Fruit fly (Drosophila melanogaster) whole organism: ENCODE data around the gene Indy.

Experiments used
- CG8478 ChIP-seq: fragments of >200 bp; optimal IDR thresholded peaks from 2 replicates; lab custom pipeline; 2018; ENCODE audit warnings: inconsistent platforms
- Dll ChIP-seq: fragments of >200 bp; optimal IDR thresholded peaks from 2 replicates; lab custom pipeline; 2017
- EcR ChIP-seq, 2 experiments: fragments of >200 bp; optimal IDR thresholded peaks; 2 replicates each; lab custom pipeline; 2017; ENCODE audit warnings: missing biosample characterization in 2 of 2, missing genetic modification characterization in 2 of 2, missing genetic modification reagents in 2 of 2
- pan ChIP-seq: fragments of >200 bp; optimal IDR thresholded peaks from 2 replicates; lab custom pipeline; 2017
- psq ChIP-seq: fragments of >200 bp; optimal IDR thresholded peaks from 2 replicates; lab custom pipeline; 2017
- usp ChIP-seq: fragments of >200 bp; optimal IDR thresholded peaks from 2 replicates; lab custom pipeline; 2017; ENCODE audit warnings: missing biosample characterization, missing genetic modification characterization, mixed read lengths

Gene Indy

DNA sequence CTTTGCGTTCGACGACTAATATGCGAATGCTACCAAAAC lies at the start of gene Indy:
TSS of gene Indy (minus strand) at position 35 of the 39 bp plus-strand sequence.
- no peak for TF ChIP-seq usp (GFP tag; lab: Kevin White, UChicago)
- no peak for TF ChIP-seq Dll (lab: Kevin White, UChicago)
- no peak for TF ChIP-seq CG8478 (lab: Kevin White, UChicago)
- TF ChIP-seq EcR (GFP tag; optimal IDR thresholded peaks at IDR 0.05; lab: Kevin White, UChicago), result no peak
- no peak for TF ChIP-seq psq (lab: Kevin White, UChicago)
- TF ChIP-seq pan (lab: Kevin White, UChicago), result no peak

DNA sequence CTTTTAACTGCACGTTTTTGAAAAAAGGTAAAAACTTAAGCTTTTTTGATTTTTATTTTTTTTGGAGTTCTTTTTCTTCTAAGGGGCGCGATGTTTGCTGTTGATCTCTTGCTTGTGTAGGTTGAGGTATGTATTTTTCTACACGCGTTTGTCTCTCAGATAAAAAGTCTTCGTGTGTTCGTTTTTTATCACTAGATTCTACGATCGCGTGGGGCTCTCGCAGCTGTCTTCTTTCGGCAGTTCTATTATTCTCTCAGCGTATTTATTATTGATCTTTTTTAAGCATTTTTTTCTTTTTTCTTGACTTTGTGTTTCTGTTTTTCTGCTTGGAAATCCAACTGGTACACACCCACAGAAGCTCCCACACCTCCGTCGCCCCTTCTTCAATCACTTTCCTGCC lies 49.0 kb upstream of the Indy start:
- no peak for TF ChIP-seq EcR (GFP tag; optimal IDR thresholded peaks at IDR 0.05; lab: Kevin White, UChicago)
- TF ChIP-seq Dll (lab: Kevin White, UChicago), result no peak
- TF ChIP-seq usp (GFP tag; lab: Kevin White, UChicago), result no peak

DNA sequence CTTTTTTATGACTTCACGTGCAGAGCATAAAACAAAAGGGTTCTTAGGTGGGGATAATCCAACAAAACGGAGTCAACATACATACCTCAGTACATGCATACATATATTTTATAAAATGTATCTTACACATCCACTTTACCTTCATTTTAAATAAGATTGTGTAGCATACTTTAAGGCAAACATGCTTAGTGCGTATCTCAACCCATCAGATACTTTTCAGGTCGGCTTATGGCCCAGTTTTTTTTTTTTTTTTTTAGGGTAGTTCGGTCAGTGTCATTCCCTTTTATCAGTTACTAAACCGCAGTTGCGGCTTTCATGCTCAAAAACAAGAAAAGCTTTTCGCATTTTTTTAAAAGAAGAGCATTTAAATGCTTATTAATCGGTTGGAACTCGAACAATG lies 45.9 kb upstream of the Indy start, which contains the start of gene NijB:
TSS of gene NijB (plus strand) at position 398 of the 400 bp plus-strand sequence.
- TF ChIP-seq psq (lab: Kevin White, UChicago) (no peak), usp (GFP tag; lab: Kevin White, UChicago) (no peak), pan (lab: Kevin White, UChicago) (no peak), Dll (lab: Kevin White, UChicago) (no peak), EcR (GFP tag; optimal IDR thresholded peaks at IDR 0.05; lab: Kevin White, UChicago) (no peak), CG8478 (lab: Kevin White, UChicago) (no peak)

DNA sequence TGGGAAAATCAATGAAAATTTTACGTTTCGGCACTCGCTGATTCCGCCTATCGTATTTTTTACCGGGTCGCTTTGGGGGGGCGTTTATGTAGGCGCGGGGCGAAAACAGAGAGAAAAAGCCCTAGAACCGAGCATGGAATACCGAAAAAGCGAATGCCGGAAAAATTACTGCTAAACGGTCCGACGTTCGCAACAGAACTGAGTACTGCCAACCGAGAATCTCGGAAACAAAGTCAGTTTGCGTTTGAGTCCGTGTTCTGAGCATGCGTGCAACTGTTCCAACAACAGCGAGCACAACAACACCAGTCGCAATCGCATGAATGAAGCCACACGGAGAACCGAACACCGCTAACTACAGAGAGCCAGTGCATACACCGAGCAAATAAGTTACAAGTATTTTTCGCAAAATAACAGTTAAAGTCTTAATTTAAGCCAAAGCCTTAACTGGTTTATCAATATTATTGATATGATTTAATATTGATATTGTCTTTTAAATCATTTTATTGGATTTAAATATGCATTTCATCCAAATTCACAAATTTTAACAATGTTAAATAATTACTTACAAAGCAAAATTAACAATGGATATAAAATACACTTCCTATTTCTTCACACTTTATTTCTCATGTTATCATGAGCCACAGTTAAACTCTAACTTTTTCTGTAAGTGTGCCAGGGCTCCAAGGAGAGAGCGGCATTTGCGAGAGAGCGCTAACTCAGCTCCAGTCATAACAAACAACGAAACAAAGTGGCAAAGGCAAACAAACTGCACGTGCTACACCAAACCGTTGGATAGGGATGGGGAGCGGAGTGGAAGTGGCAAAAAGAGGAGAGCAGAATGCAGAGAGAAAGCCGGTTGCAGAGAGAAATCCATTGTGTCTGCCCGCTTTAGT lies 44.5 kb upstream of the Indy start, which contains the start of gene CG3961:
TSS of gene CG3961 (minus strand) at position 201 of the 893 bp plus-strand sequence.
- TF ChIP-seq CG8478 (lab: Kevin White, UChicago) (no peak), EcR (GFP tag; optimal IDR thresholded peaks at IDR 0.05; lab: Kevin White, UChicago) (no peak), Dll (lab: Kevin White, UChicago) (no peak), psq (lab: Kevin White, UChicago) (no peak), pan (lab: Kevin White, UChicago) (no peak), usp (GFP tag; lab: Kevin White, UChicago) (no peak)

DNA sequence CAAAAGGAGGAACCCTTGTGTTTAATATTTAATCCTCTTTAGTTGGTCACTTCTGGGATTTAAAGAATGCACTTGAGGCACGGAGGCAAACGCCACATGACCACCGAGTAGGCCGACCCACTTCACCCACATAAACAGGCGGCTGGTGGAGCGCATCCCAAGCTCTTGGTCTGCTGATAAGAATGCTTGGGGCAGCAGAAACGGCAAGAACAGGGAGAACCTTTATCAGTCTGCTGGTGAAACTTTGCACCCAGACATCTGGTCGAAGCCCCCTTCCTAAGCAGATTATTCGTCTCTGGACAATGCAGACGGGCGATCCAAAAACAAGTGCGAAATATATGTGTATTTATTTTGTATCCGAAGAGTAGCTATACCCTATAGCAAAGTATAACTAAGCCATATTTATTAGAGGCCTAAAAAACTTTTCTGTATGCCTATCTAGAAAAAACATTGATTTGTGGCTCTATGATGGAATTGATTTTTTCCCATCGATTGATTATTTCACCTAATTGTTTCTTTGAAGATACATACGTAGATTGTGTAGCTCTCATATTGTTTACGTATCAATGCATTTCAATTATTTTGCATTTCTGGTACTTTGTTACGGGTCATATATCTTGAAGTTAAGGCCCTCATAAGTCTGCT lies 43.3 kb upstream of the Indy start:
- TF ChIP-seq CG8478 (lab: Kevin White, UChicago) (no peak), psq (lab: Kevin White, UChicago) (no peak), Dll (lab: Kevin White, UChicago) (no peak), pan (lab: Kevin White, UChicago) (no peak), usp (GFP tag; lab: Kevin White, UChicago) (no peak), EcR (GFP tag; optimal IDR thresholded peaks at IDR 0.05; lab: Kevin White, UChicago) (no peak)

DNA sequence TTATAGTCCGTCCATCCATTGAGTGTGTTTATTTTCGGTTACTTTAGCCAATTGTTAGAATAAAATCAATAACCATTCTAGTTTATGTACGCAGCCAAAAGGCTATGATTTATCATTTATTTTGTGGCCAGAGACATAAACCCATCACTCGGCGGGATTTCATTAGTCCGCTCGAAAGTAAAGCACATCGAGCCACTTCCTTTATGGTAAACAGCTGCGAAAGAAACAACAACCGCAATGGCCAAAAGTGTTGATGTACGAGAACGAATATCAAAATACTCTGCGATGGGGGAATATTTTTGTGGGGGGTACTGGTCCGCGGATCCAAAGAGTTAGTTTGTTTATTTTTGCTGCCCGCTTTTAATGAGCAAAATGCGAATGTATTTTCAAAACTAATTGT lies 35.5 kb upstream of the Indy start:
- TF ChIP-seq psq (lab: Kevin White, UChicago), result no peak
- TF ChIP-seq pan (lab: Kevin White, UChicago), result no peak

DNA sequence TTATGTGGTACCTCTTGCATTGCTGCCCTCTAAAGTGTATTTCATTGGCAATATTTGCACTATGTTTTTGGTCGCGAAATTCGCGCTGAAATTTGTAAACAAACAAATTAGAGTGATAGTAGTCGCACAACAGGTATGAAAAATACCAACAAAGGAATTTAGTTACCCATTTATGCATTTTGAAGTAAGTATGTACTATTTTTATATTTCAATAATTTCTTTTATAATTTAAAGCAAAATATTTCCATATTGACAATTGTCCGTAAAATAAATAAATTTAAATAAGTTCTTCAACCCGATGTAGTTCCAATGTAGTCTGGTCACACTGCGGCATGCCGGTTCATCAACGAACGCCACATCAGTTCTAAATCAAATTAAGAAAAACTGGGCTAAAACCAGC lies 26.4 kb upstream of the Indy start, which contains the start of the genes Rad9 and Uggt:
TSS of gene Rad9 (minus strand) at position 114 of the 400 bp plus-strand sequence.
TSS of gene Uggt (plus strand) at position 308 of the 400 bp plus-strand sequence.
- TF ChIP-seq EcR (GFP tag; optimal IDR thresholded peaks at IDR 0.05; lab: Kevin White, UChicago) (no peak), Dll (lab: Kevin White, UChicago) (no peak), CG8478 (lab: Kevin White, UChicago) (no peak), usp (GFP tag; lab: Kevin White, UChicago) (no peak), pan (lab: Kevin White, UChicago) (no peak), psq (lab: Kevin White, UChicago) (no peak)

DNA sequence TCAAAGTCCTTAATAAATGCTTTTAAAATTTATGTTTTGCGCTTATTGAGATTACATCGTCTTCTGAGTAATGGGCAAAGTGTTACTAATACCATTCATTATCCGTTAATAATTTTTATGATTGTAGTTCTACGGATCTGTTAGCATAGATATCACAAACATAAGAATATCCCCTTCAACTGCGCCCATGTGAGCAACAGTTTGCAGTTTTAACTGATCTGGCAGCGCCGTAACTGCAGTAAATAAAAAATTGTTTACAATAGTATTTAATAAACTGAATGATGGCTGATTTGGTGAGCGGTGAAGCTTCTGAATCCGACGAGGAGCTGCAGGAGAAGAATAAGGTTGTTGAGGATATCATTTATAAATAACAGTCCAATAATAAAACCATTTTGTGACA lies 24.0 kb upstream of the Indy start, which contains the start of gene Blos3:
TSS of gene Blos3 (plus strand) at position 198 of the 400 bp plus-strand sequence.
- TF ChIP-seq CG8478 (lab: Kevin White, UChicago) (no peak), usp (GFP tag; lab: Kevin White, UChicago) (no peak), pan (lab: Kevin White, UChicago) (no peak), EcR (GFP tag; optimal IDR thresholded peaks at IDR 0.05; lab: Kevin White, UChicago) (no peak), Dll (lab: Kevin White, UChicago) (no peak), psq (lab: Kevin White, UChicago) (no peak)

DNA sequence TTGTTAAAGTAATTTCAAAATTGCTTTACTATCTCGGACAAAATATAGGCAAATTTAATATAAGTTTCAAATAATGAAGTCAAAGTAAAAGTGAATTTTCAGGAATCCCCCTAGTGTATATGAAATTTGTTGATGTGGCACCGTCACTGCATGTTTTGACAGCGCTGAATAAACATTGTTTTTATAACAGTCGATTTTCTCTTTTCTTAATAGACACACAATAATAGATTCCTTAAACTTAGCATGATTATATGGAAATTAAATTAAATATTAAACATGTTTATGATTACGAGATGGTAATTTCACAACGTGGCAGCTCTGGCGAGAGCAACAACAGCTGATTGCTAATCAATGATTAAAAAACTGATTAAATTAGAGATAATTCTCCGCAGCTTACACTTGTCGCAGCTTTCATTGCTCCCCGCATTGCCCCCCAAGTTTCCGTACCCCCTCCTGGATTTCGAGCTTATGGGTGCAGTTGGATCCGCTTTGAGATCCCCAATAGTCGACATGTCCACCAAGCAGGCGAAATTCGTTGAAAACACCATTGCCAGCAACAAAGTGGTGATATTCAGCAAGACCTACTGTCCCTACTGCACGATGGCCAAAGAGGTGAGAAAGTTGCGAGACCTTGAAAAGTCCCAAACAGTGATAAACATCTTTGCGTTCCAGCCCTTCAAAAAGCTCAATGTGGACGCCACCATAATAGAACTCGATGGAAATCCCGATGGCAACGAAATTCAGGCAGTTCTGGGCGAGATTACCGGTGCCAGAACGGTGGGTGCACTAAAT lies 23.2 kb upstream of the Indy start, which contains the start of gene Grx1:
TSS of gene Grx1 (plus strand) at position 196 of the 792 bp plus-strand sequence.
- TF ChIP-seq usp (GFP tag; lab: Kevin White, UChicago), result no peak
- TF ChIP-seq psq (lab: Kevin White, UChicago), result no peak
- TF ChIP-seq pan (lab: Kevin White, UChicago), result no peak
- TF ChIP-seq EcR (GFP tag; optimal IDR thresholded peaks at IDR 0.05; lab: Kevin White, UChicago), result no peak
- TF ChIP-seq Dll (lab: Kevin White, UChicago), result no peak
- no peak for TF ChIP-seq CG8478 (lab: Kevin White, UChicago)

DNA sequence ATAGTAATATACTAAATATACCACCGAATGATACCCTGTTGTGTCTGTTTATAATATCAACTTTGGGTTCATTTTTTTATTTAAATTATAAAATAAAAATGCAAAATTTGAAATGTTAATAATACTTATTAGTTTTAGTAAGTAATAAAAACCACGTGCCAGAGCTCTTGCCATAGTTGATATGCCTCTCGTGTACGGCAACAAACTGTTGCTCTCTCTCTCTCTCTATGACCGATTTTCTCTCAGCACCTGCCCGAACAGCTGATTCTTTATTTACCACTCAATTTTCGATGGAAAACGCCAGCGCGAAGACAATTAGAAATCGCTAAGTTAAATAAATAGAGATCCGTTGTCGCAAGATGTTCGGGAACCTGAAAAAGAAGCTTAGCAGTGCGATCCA lies 21.5 kb upstream of the Indy start, which contains the start of gene Dysb:
TSS of gene Dysb (plus strand) at position 251 of the 400 bp plus-strand sequence.
- TF ChIP-seq psq (lab: Kevin White, UChicago) (no peak), usp (GFP tag; lab: Kevin White, UChicago) (no peak), CG8478 (lab: Kevin White, UChicago) (no peak), EcR (GFP tag; optimal IDR thresholded peaks at IDR 0.05; lab: Kevin White, UChicago) (no peak), Dll (lab: Kevin White, UChicago) (no peak), pan (lab: Kevin White, UChicago) (no peak)
